Fruit fly (Drosophila melanogaster): ENCODE results near the gene RhoL.
A peak's percentile ranks its signal among the peaks of the same experiment; 100 is the strongest.

RhoL gene

dm6 chr3R:9513052-9513420 is 10.7 kb upstream of the RhoL start, which contains the start of the genes Ras85D and Rlb1 (continued):
- TF ChIP-seq caup (GFP tag; optimal IDR thresholded peaks at IDR 0.05; ENCODE audit: severe bottlenecking) (peak; percentile 43), CG17385 (GFP tag; optimal IDR thresholded peaks at IDR 0.05) (peak; percentile 20), dmrt99B (tag; optimal IDR thresholded peaks at IDR 0.05) (no peak), CG9609 (GFP tag; optimal IDR thresholded peaks at IDR 0.05) (peak; percentile 83), pho (GFP tag; optimal IDR thresholded peaks at IDR 0.05) (peak; percentile 83), so (GFP tag; IDR thresholded peaks at IDR 0.05) (no peak), CG7839 (tag; optimal IDR thresholded peaks at IDR 0.05) (no peak), lilli (GFP tag; optimal IDR thresholded peaks at IDR 0.05) (peak; percentile 88), Ets65A (GFP tag) (peak; percentile 99), CG12155 (GFP tag; optimal IDR thresholded peaks at IDR 0.05) (peak; percentile 75), CG12391 (tag; optimal IDR thresholded peaks at IDR 0.05) (peak; percentile 80), CG6689 (GFP tag; IDR thresholded peaks at IDR 0.05) (no peak), CG12769 (tag; optimal IDR thresholded peaks at IDR 0.05) (peak; percentile 74), Bteb2 (GFP tag; optimal IDR thresholded peaks at IDR 0.05) (peak; percentile 69), CG2120 (GFP tag; optimal IDR thresholded peaks at IDR 0.05) (peak; percentile 89), kay (GFP tag; optimal IDR thresholded peaks at IDR 0.05) (peak; percentile 54), CG10979 (tag; optimal IDR thresholded peaks at IDR 0.05) (peak; percentile 61), CG17186 (GFP tag; optimal IDR thresholded peaks at IDR 0.05) (peak; percentile 85), Elba2 (GFP tag; optimal IDR thresholded peaks at IDR 0.05) (peak; percentile 17), CG16815 (GFP tag; optimal IDR thresholded peaks at IDR 0.05) (no peak), CG4282 (GFP tag; optimal IDR thresholded peaks at IDR 0.05) (peak; percentile 68), CG3847 (GFP tag; IDR thresholded peaks at IDR 0.05) (no peak), btn (GFP tag; optimal IDR thresholded peaks at IDR 0.05) (peak; percentile 51), zen (tag; optimal IDR thresholded peaks at IDR 0.05) (peak; percentile 8), jumu (GFP tag; optimal IDR thresholded peaks at IDR 0.05) (peak; percentile 83), CG9215 (GFP tag; IDR thresholded peaks at IDR 0.05) (no peak), CG17359 (tag; optimal IDR thresholded peaks at IDR 0.05) (peak; percentile 50), oc (tag; optimal IDR thresholded peaks at IDR 0.05) (no peak), nmo (GFP tag; optimal IDR thresholded peaks at IDR 0.05) (peak; percentile 84), Dp (GFP tag; optimal IDR thresholded peaks at IDR 0.05) (peak; percentile 33), zfh1 (GFP tag; IDR thresholded peaks at IDR 0.05) (no peak), crc (GFP tag; optimal IDR thresholded peaks at IDR 0.05) (peak; percentile 64), pan (optimal IDR thresholded peaks at IDR 0.05) (no peak), pan (GFP tag; optimal IDR thresholded peaks at IDR 0.05 in 1 of 2, IDR thresholded peaks at IDR 0.05 in 1 of 2) (no peak), Hey (tag; optimal IDR thresholded peaks at IDR 0.05) (no peak), CG12236 (GFP tag; optimal IDR thresholded peaks at IDR 0.05) (peak; percentile 50), CG32772 (GFP tag; IDR thresholded peaks at IDR 0.05) (no peak), CG6175 (GFP tag; IDR thresholded peaks at IDR 0.05) (no peak), CG12659 (GFP tag; optimal IDR thresholded peaks at IDR 0.05) (peak; percentile 87), cg (GFP tag; optimal IDR thresholded peaks at IDR 0.05) (no peak), CG11398 (GFP tag; optimal IDR thresholded peaks at IDR 0.05) (peak; percentile 38), bab2 (GFP tag; optimal IDR thresholded peaks at IDR 0.05) (peak; percentile 87), lmd (GFP tag; IDR thresholded peaks at IDR 0.05) (no peak), onecut (GFP tag; IDR thresholded peaks at IDR 0.05) (peak; percentile 29; the same call in 1 of the 2 replicates), Awh (GFP tag; IDR thresholded peaks at IDR 0.05) (no peak), CG32532 (GFP tag; IDR thresholded peaks at IDR 0.05) (no peak), CG11504 (tag; optimal IDR thresholded peaks at IDR 0.05) (no peak), pros (GFP tag; optimal IDR thresholded peaks at IDR 0.05) (no peak), CG17361 (GFP tag; IDR thresholded peaks at IDR 0.05) (no peak), Optix (GFP tag; IDR thresholded peaks at IDR 0.05) (no peak), wek (GFP tag; optimal IDR thresholded peaks at IDR 0.05) (no peak), CG6813 (GFP tag; optimal IDR thresholded peaks at IDR 0.05) (no peak)
